ENCODE assay signal across 2 fruit fly cellular contexts in genomic region chr3R:14498072-14498471, dm6.
TF ChIP-seq lines count a peak whose summit lies in the region.

No protein-coding gene starts in this region.

TF ChIP-seq in whole organism, embryonic, 481 proteins besides CTCF, POLR2A, EP300 and RAD21 (continued from another document):
- TF ChIP-seq dmrt11E (tag; optimal IDR thresholded peaks at IDR 0.05; lab: Kevin White, UChicago) (peak; percentile 18), Sox102F (GFP tag; optimal IDR thresholded peaks at IDR 0.05; lab: Kevin White, UChicago) (peak; percentile 33)

TF ChIP-seq in whole organism, prepupa, 60 proteins besides CTCF, POLR2A, EP300 and RAD21 (continued from another document):
- peak; percentile 50 for TF ChIP-seq CG11762 (GFP tag; optimal IDR thresholded peaks at IDR 0.05; lab: Kevin White, UChicago; ENCODE audit: insufficient read depth)
- TF ChIP-seq fkh (GFP tag; optimal IDR thresholded peaks at IDR 0.05; lab: Kevin White, UChicago) = no peak
- peak; percentile 78 for TF ChIP-seq OdsH (GFP tag; optimal IDR thresholded peaks at IDR 0.05; lab: Kevin White, UChicago)
- TF ChIP-seq Hr4 (GFP tag; optimal IDR thresholded peaks at IDR 0.05; lab: Kevin White, UChicago) = peak; percentile 87
- TF ChIP-seq CG6808 (GFP tag; optimal IDR thresholded peaks at IDR 0.05; lab: Kevin White, UChicago) = peak; percentile 33
- peak; percentile 48 for TF ChIP-seq CG16779 (tag; optimal IDR thresholded peaks at IDR 0.05; lab: Kevin White, UChicago)
- TF ChIP-seq fd59A (GFP tag; optimal IDR thresholded peaks at IDR 0.05; lab: Kevin White, UChicago) = peak; percentile 38
- peak; percentile 58 for TF ChIP-seq Ets96B (tag; optimal IDR thresholded peaks at IDR 0.05; lab: Kevin White, UChicago)
- TF ChIP-seq Gug (GFP tag; IDR thresholded peaks at IDR 0.05; lab: Robert Waterston, UW) = no peak
- TF ChIP-seq Ets21C (GFP tag; optimal IDR thresholded peaks at IDR 0.05; lab: Kevin White, UChicago) = peak; percentile 41
- peak; percentile 75 for TF ChIP-seq CG6276 (GFP tag; optimal IDR thresholded peaks at IDR 0.05; lab: Kevin White, UChicago)
- peak; percentile 79 for TF ChIP-seq CG6163 (GFP tag; IDR thresholded peaks at IDR 0.05; lab: Robert Waterston, UW)
- TF ChIP-seq net (GFP tag; optimal IDR thresholded peaks at IDR 0.05; lab: Kevin White, UChicago) = peak; percentile 75
- TF ChIP-seq Hr39 (GFP tag; optimal IDR thresholded peaks at IDR 0.05; lab: Kevin White, UChicago) = peak; percentile 66
- TF ChIP-seq Smox (GFP tag; optimal IDR thresholded peaks at IDR 0.05; lab: Kevin White, UChicago) = peak; percentile 55
- TF ChIP-seq CG34406 (GFP tag; optimal IDR thresholded peaks at IDR 0.05; lab: Kevin White, UChicago) = peak; percentile 74
- peak; percentile 56 for TF ChIP-seq CG1621 (tag; optimal IDR thresholded peaks at IDR 0.05; lab: Kevin White, UChicago)
- TF ChIP-seq Met (GFP tag; optimal IDR thresholded peaks at IDR 0.05; lab: Kevin White, UChicago) = peak; percentile 66
- TF ChIP-seq CG10631 (GFP tag; optimal IDR thresholded peaks at IDR 0.05; lab: Kevin White, UChicago) = peak; percentile 57
- TF ChIP-seq CG11902 (GFP tag; optimal IDR thresholded peaks at IDR 0.05; lab: Kevin White, UChicago) = peak; percentile 42
- TF ChIP-seq svp (GFP tag; lab: Kevin White, UChicago) = peak; percentile 86
- peak; percentile 61 for TF ChIP-seq Sox15 (GFP tag; optimal IDR thresholded peaks at IDR 0.05; lab: Kevin White, UChicago)
- TF ChIP-seq Sox102F (GFP tag; optimal IDR thresholded peaks at IDR 0.05; lab: Kevin White, UChicago) = peak; percentile 72
- TF ChIP-seq CG8319 (GFP tag; optimal IDR thresholded peaks at IDR 0.05; lab: Kevin White, UChicago) = peak; percentile 56
- TF ChIP-seq CG10669 (GFP tag; optimal IDR thresholded peaks at IDR 0.05; lab: Kevin White, UChicago) = peak; percentile 54
- TF ChIP-seq pdm3 (GFP tag; optimal IDR thresholded peaks at IDR 0.05; lab: Kevin White, UChicago) = peak; percentile 80
- peak; percentile 68 for TF ChIP-seq lz (GFP tag; optimal IDR thresholded peaks at IDR 0.05; lab: Kevin White, UChicago)
- peak; percentile 79 for TF ChIP-seq acj6 (GFP tag; optimal IDR thresholded peaks at IDR 0.05; lab: Kevin White, UChicago)
- peak; percentile 82 for TF ChIP-seq CG32006 (GFP tag; optimal IDR thresholded peaks at IDR 0.05; lab: Kevin White, UChicago)
- TF ChIP-seq CG6792 (GFP tag; optimal IDR thresholded peaks at IDR 0.05; lab: Kevin White, UChicago) = peak; percentile 82
- TF ChIP-seq ss (GFP tag; optimal IDR thresholded peaks at IDR 0.05; lab: Kevin White, UChicago) = peak; percentile 3 to 16
- no peak for TF ChIP-seq Hr38 (GFP tag; optimal IDR thresholded peaks at IDR 0.05; lab: Kevin White, UChicago)
- no peak for TF ChIP-seq CG6854 (GFP tag; optimal IDR thresholded peaks at IDR 0.05; lab: Kevin White, UChicago)
- peak; percentile 54 for TF ChIP-seq CG31627 (GFP tag; optimal IDR thresholded peaks at IDR 0.05; lab: Kevin White, UChicago)
- peak; percentile 1 for TF ChIP-seq cyc (GFP tag; optimal IDR thresholded peaks at IDR 0.05; lab: Kevin White, UChicago)
- TF ChIP-seq CG3032 (tag; optimal IDR thresholded peaks at IDR 0.05; lab: Kevin White, UChicago) = peak; percentile 59
- TF ChIP-seq CG15336 (GFP tag; IDR thresholded peaks at IDR 0.05; lab: Robert Waterston, UW) = peak; percentile 84
